Fruit fly (Drosophila melanogaster) whole organism, embryonic: Measurements from ENCODE around the gene vir-1.

Experiments used
- ATbp ChIP-seq: fragments of 200-800 bp; sonication (Bioruptor generic); optimal IDR thresholded peaks from 2 replicates; lab custom pipeline; 2017; ENCODE audit warnings: missing biosample characterization, mild to moderate bottlenecking, missing genetic modification characterization, missing genetic modification reagents
- Asciz ChIP-seq: fragments of 200-800 bp; sonication (Bioruptor generic); optimal IDR thresholded peaks from 2 replicates; lab custom pipeline; 2017; ENCODE audit warnings: missing biosample characterization, mild to moderate bottlenecking, missing genetic modification characterization, missing genetic modification reagents
- B-H2 ChIP-seq: fragments of 200-800 bp; sonication (Bioruptor generic); optimal IDR thresholded peaks from 2 replicates; lab custom pipeline; 2018; ENCODE audit warnings: missing biosample characterization, mild to moderate bottlenecking, missing genetic modification characterization
- CG11456 ChIP-seq: fragments of 200-800 bp; sonication (Bioruptor generic); IDR thresholded peaks from 3 replicates; pipeline ENCODE4 v1.3.6; 2022; ENCODE audit warnings: missing biosample characterization, missing genetic modification characterization
- CG13624 ChIP-seq: fragments of 200-800 bp; sonication (Bioruptor generic); optimal IDR thresholded peaks from 2 replicates; lab custom pipeline; 2016; ENCODE audit warnings: missing biosample characterization, missing genetic modification characterization
- CG14441 ChIP-seq: fragments of 200-800 bp; sonication (Bioruptor generic); IDR thresholded peaks from 2 replicates; pipeline ENCODE4 v1.3.6; 2022; ENCODE audit warnings: missing biosample characterization, missing genetic modification characterization
- CG14710 ChIP-seq: fragments of 200-800 bp; sonication (Bioruptor generic); optimal IDR thresholded peaks from 3 replicates; lab custom pipeline; 2019; ENCODE audit warnings: missing biosample characterization, mild to moderate bottlenecking, missing genetic modification characterization, moderate library complexity
- CG15601 ChIP-seq: fragments of 200-800 bp; sonication (Bioruptor generic); optimal IDR thresholded peaks from 3 replicates; lab custom pipeline; 2019; ENCODE audit warnings: missing biosample characterization, mild to moderate bottlenecking, missing genetic modification characterization, moderate library complexity
- CG1603 ChIP-seq: fragments of 200-800 bp; sonication (Bioruptor generic); optimal IDR thresholded peaks from 2 replicates; lab custom pipeline; 2019; ENCODE audit warnings: missing biosample characterization, mild to moderate bottlenecking, missing genetic modification characterization, moderate library complexity
- CG16779 ChIP-seq: fragments of 200-800 bp; sonication (Bioruptor generic); IDR thresholded peaks from 2 replicates; pipeline ENCODE4 v1.3.6; 2022; ENCODE audit warnings: missing biosample characterization, missing genetic modification characterization
- CG17186 ChIP-seq: fragments of 200-800 bp; sonication (Bioruptor generic); optimal IDR thresholded peaks from 3 replicates; lab custom pipeline; 2017; ENCODE audit warnings: missing biosample characterization, missing genetic modification reagents, missing genetic modification characterization
- CG17328 ChIP-seq: fragments of 200-800 bp; sonication (Bioruptor generic); IDR thresholded peaks from 2 replicates; pipeline ENCODE4 v1.3.6; 2022; ENCODE audit warnings: missing biosample characterization, missing genetic modification characterization
- CG2875 ChIP-seq: fragments of 200-800 bp; sonication (Bioruptor generic); optimal IDR thresholded peaks from 2 replicates; lab custom pipeline; 2017; ENCODE audit warnings: missing biosample characterization, mild to moderate bottlenecking, missing genetic modification characterization, missing genetic modification reagents
- CG31441 ChIP-seq: fragments of 200-800 bp; sonication (Bioruptor generic); IDR thresholded peaks from 2 replicates; pipeline ENCODE4 v1.3.6; 2022; ENCODE audit warnings: missing biosample characterization, missing genetic modification characterization
- CG32767 ChIP-seq: fragments of 200-800 bp; sonication (Bioruptor generic); IDR thresholded peaks from 2 replicates; pipeline ENCODE4 v1.3.6; 2022; ENCODE audit warnings: missing biosample characterization, missing genetic modification characterization
- CG3281 ChIP-seq: fragments of 200-800 bp; sonication (Bioruptor generic); optimal IDR thresholded peaks from 3 replicates; lab custom pipeline; 2017; ENCODE audit warnings: missing biosample characterization, mild to moderate bottlenecking, missing genetic modification characterization
- CG3838 ChIP-seq: fragments of 200-800 bp; sonication (Bioruptor generic); optimal IDR thresholded peaks from 3 replicates; lab custom pipeline; 2016; ENCODE audit warnings: missing biosample characterization, missing genetic modification characterization
- CG7987 ChIP-seq: fragments of 200-800 bp; sonication (Bioruptor generic); optimal IDR thresholded peaks from 2 replicates; lab custom pipeline; 2018; ENCODE audit warnings: missing biosample characterization, mild to moderate bottlenecking, missing genetic modification characterization, moderate library complexity
- CG8359 ChIP-seq: fragments of 200-800 bp; sonication (Bioruptor generic); optimal IDR thresholded peaks from 2 replicates; lab custom pipeline; 2017; ENCODE audit warnings: missing biosample characterization, mild to moderate bottlenecking, missing genetic modification characterization, borderline replicate concordance
- CG9437 ChIP-seq: fragments of 200-800 bp; sonication (Bioruptor generic); optimal IDR thresholded peaks from 2 replicates; lab custom pipeline; 2018; ENCODE audit warnings: missing biosample characterization, mild to moderate bottlenecking, missing genetic modification characterization
- CG9932 ChIP-seq: fragments of 200-800 bp; sonication (Bioruptor generic); IDR thresholded peaks from 2 replicates; pipeline ENCODE4 v1.3.6; 2022; ENCODE audit warnings: missing biosample characterization, missing genetic modification characterization
- CHES-1-like ChIP-seq: fragments of 200-800 bp; sonication (Bioruptor generic); optimal IDR thresholded peaks from 2 replicates; lab custom pipeline; 2016; ENCODE audit warnings: missing biosample characterization, missing genetic modification characterization
- Camta ChIP-seq: fragments of 200-800 bp; sonication (Bioruptor generic); optimal IDR thresholded peaks from 2 replicates; lab custom pipeline; 2016; ENCODE audit warnings: missing biosample characterization, missing genetic modification characterization
- CoRest ChIP-seq: fragments of 200-800 bp; sonication (Bioruptor generic); optimal IDR thresholded peaks from 3 replicates; lab custom pipeline; 2018; ENCODE audit warnings: missing biosample characterization, mild to moderate bottlenecking, missing genetic modification characterization, moderate library complexity
- Dfd ChIP-seq, 2 experiments: fragments of >200 bp; optimal IDR thresholded peaks; 2 replicates each; lab custom pipeline; 2017; ENCODE audit warnings: missing biosample characterization in 2 of 2, missing genetic modification characterization in 2 of 2
- Doc2 ChIP-seq: fragments of 200-800 bp; sonication (Bioruptor generic); IDR thresholded peaks from 2 replicates; pipeline ENCODE4 v1.3.6; 2022; ENCODE audit warnings: missing biosample characterization, missing genetic modification characterization
- HmgZ ChIP-seq: fragments of 200-800 bp; sonication (Bioruptor generic); optimal IDR thresholded peaks from 2 replicates; lab custom pipeline; 2018; ENCODE audit warnings: missing biosample characterization, mild to moderate bottlenecking, missing genetic modification characterization
- Lhr ChIP-seq: fragments of 200-800 bp; sonication (Bioruptor generic); optimal IDR thresholded peaks from 3 replicates; lab custom pipeline; 2017; ENCODE audit warnings: mild to moderate bottlenecking, missing biosample characterization, missing genetic modification reagents, missing genetic modification characterization
- MTF-1 ChIP-seq: fragments of 200-800 bp; sonication (Bioruptor generic); optimal IDR thresholded peaks from 2 replicates; lab custom pipeline; 2018; ENCODE audit warnings: missing biosample characterization, mild to moderate bottlenecking, missing genetic modification characterization, borderline replicate concordance
- Med ChIP-seq: fragments of 200-800 bp; sonication (Bioruptor generic); peaks from one replicate; lab custom pipeline; 2016; ENCODE audit warnings: missing biosample characterization, missing genetic modification characterization, mild to moderate bottlenecking, inconsistent platforms, moderate library complexity
- NfI ChIP-seq: fragments of 200-800 bp; sonication (Bioruptor generic); optimal IDR thresholded peaks from 3 replicates; lab custom pipeline; 2018; ENCODE audit warnings: missing biosample characterization, mild to moderate bottlenecking, missing genetic modification characterization, moderate library complexity
- cg ChIP-seq: fragments of 200-800 bp; sonication (Bioruptor generic); optimal IDR thresholded peaks from 3 replicates; lab custom pipeline; 2019; ENCODE audit warnings: missing biosample characterization, mild to moderate bottlenecking, missing genetic modification characterization, moderate library complexity
- da ChIP-seq: fragments of 200-800 bp; sonication (Bioruptor generic); optimal IDR thresholded peaks from 2 replicates; lab custom pipeline; 2016; ENCODE audit warnings: missing biosample characterization, missing genetic modification characterization
- fd96Cb ChIP-seq: fragments of 200-800 bp; sonication (Bioruptor generic); optimal IDR thresholded peaks from 2 replicates; lab custom pipeline; 2018; ENCODE audit warnings: missing biosample characterization, mild to moderate bottlenecking, missing genetic modification characterization, moderate library complexity
- grn ChIP-seq: fragments of 200-800 bp; sonication (Bioruptor generic); optimal IDR thresholded peaks from 3 replicates; lab custom pipeline; 2017; ENCODE audit warnings: missing biosample characterization, missing genetic modification characterization
- ind ChIP-seq: fragments of 200-800 bp; sonication (Bioruptor generic); optimal IDR thresholded peaks from 3 replicates; lab custom pipeline; 2016; ENCODE audit warnings: missing biosample characterization, missing genetic modification characterization
- jigr1 ChIP-seq: fragments of 200-800 bp; sonication (Bioruptor generic); IDR thresholded peaks from 3 replicates; pipeline ENCODE4 v1.3.6; 2022; ENCODE audit warnings: missing biosample characterization, missing genetic modification characterization
- lilli ChIP-seq: fragments of 200-800 bp; sonication (Bioruptor generic); optimal IDR thresholded peaks from 3 replicates; lab custom pipeline; 2016; ENCODE audit warnings: missing biosample characterization, missing genetic modification characterization
- luna ChIP-seq: fragments of 200-800 bp; sonication (Bioruptor generic); optimal IDR thresholded peaks from 2 replicates; lab custom pipeline; 2016; ENCODE audit warnings: missing biosample characterization, missing genetic modification characterization
- mirr ChIP-seq: fragments of 200-800 bp; sonication (Bioruptor generic); optimal IDR thresholded peaks from 3 replicates; lab custom pipeline; 2018; ENCODE audit warnings: missing biosample characterization, mild to moderate bottlenecking, missing genetic modification characterization
- pros ChIP-seq: fragments of 200-800 bp; sonication (Bioruptor generic); optimal IDR thresholded peaks from 3 replicates; lab custom pipeline; 2019; ENCODE audit warnings: missing biosample characterization, mild to moderate bottlenecking, missing genetic modification characterization, moderate library complexity
- pzg ChIP-seq: fragments of 200-800 bp; sonication (Bioruptor generic); optimal IDR thresholded peaks from 3 replicates; lab custom pipeline; 2018; ENCODE audit warnings: missing biosample characterization, mild to moderate bottlenecking, missing genetic modification characterization, moderate library complexity
- scrt ChIP-seq: fragments of 200-800 bp; sonication (Bioruptor generic); optimal IDR thresholded peaks from 2 replicates; lab custom pipeline; 2018; ENCODE audit warnings: missing biosample characterization, mild to moderate bottlenecking, missing genetic modification characterization, moderate library complexity
- seq ChIP-seq: fragments of 200-800 bp; sonication (Bioruptor generic); IDR thresholded peaks from 2 replicates; pipeline ENCODE4 v1.3.6; 2022; ENCODE audit warnings: missing biosample characterization, missing genetic modification characterization
- slou ChIP-seq: fragments of 200-800 bp; sonication (Bioruptor generic); optimal IDR thresholded peaks from 3 replicates; lab custom pipeline; 2016; ENCODE audit warnings: missing biosample characterization, missing genetic modification characterization
- tgo ChIP-seq: fragments of 200-800 bp; sonication (Bioruptor generic); IDR thresholded peaks from 3 replicates; pipeline ENCODE4 v1.3.6; 2022; ENCODE audit warnings: missing biosample characterization, missing genetic modification characterization
- tio ChIP-seq: fragments of 200-800 bp; sonication (Bioruptor generic); optimal IDR thresholded peaks from 2 replicates; lab custom pipeline; 2017; ENCODE audit warnings: missing biosample characterization, missing genetic modification characterization, inconsistent platforms
- tll ChIP-seq, 2 experiments: fragments of 200-800 bp in 1 of 2; fragments of >200 bp in 1 of 2; sonication (Bioruptor generic) in 1 of 2; optimal IDR thresholded peaks; 2 replicates each; lab custom pipeline; 2017 to 2019; ENCODE audit warnings: missing biosample characterization in 2 of 2, missing genetic modification characterization in 2 of 2, mild to moderate bottlenecking in 1 of 2, moderate library complexity in 1 of 2
- twi ChIP-seq: fragments of 200-800 bp; optimal IDR thresholded peaks from 2 replicates; lab custom pipeline; 2019; ENCODE audit warnings: missing biosample characterization, mild to moderate bottlenecking, missing genetic modification characterization, moderate library complexity
- vfl ChIP-seq: fragments of 200-800 bp; sonication (Bioruptor generic); optimal IDR thresholded peaks from 2 replicates; lab custom pipeline; 2016; ENCODE audit warnings: missing biosample characterization, missing genetic modification characterization
- zfh1 ChIP-seq: fragments of 200-800 bp; sonication (Bioruptor generic); IDR thresholded peaks from 3 replicates; pipeline ENCODE4 v1.3.6; 2022; ENCODE audit warnings: missing biosample characterization, missing genetic modification characterization

Gene vir-1

dm6 chr2L:12469235-12469634 is 46.0 kb upstream of the vir-1 start (continued):
- TF ChIP-seq B-H2 (GFP tag; lab: Kevin White, UChicago) (no peak), zfh1 (GFP tag; lab: Robert Waterston, UW) (no peak), slou (GFP tag; lab: Kevin White, UChicago) (no peak), CG3281 (no peak), CG3838 (GFP tag; lab: Kevin White, UChicago) (no peak), CG11456 (GFP tag; lab: Robert Waterston, UW) (no peak), Doc2 (GFP tag; lab: Robert Waterston, UW) (no peak), pzg (GFP tag; lab: Kevin White, UChicago) (no peak), scrt (GFP tag; lab: Kevin White, UChicago) (no peak), CG15601 (no peak), tgo (GFP tag; lab: Robert Waterston, UW) (no peak), CG14710 (tag; lab: Kevin White, UChicago) (no peak), pros (no peak), grn (GFP tag; lab: Kevin White, UChicago) (peak; percentile 56), Asciz (GFP tag; lab: Kevin White, UChicago) (no peak), Med (GFP tag; lab: Kevin White, UChicago) (peak; percentile 8), Dfd (GFP tag; optimal IDR thresholded peaks at IDR 0.05; lab: Kevin White, UChicago) (no peak), CG32767 (GFP tag; lab: Robert Waterston, UW) (0 out of 2 replicates have a peak, but pooled peaks have one; percentile 11), CG7987 (GFP tag; lab: Kevin White, UChicago) (peak; percentile 40), tio (GFP tag; lab: Kevin White, UChicago) (no peak), CG2875 (GFP tag; lab: Kevin White, UChicago) (no peak), CG31441 (GFP tag; lab: Robert Waterston, UW) (no peak), cg (GFP tag; lab: Kevin White, UChicago) (no peak), CG9932 (GFP tag; lab: Robert Waterston, UW) (0 out of 2 replicates have a peak, but pooled peaks have one; percentile 1), tll (GFP tag; optimal IDR thresholded peaks at IDR 0.05; lab: Kevin White, UChicago) (no peak), CG16779 (GFP tag; lab: Robert Waterston, UW) (no peak), ind (GFP tag; lab: Kevin White, UChicago) (no peak), CG8359 (GFP tag; lab: Kevin White, UChicago) (no peak), MTF-1 (GFP tag; lab: Kevin White, UChicago) (no peak), CG17186 (GFP tag; lab: Kevin White, UChicago) (no peak), Camta (no peak), CG14441 (GFP tag; lab: Robert Waterston, UW) (no peak), ATbp (GFP tag; lab: Kevin White, UChicago) (no peak), da (GFP tag; lab: Kevin White, UChicago) (no peak), vfl (no peak), CG9437 (GFP tag; lab: Kevin White, UChicago) (no peak), HmgZ (tag; lab: Kevin White, UChicago) (no peak), CG1603 (no peak), CG17328 (GFP tag; lab: Robert Waterston, UW) (no peak), jigr1 (GFP tag; lab: Robert Waterston, UW) (no peak), seq (GFP tag; lab: Robert Waterston, UW) (0 out of 2 replicates have a peak, but pooled peaks have one; percentile 30), lilli (no peak), CoRest (tag; lab: Kevin White, UChicago) (no peak), Lhr (no peak), luna (GFP tag; lab: Kevin White, UChicago) (no peak), twi (tag; lab: Kevin White, UChicago) (no peak), fd96Cb (tag; lab: Kevin White, UChicago) (no peak), CG13624 (GFP tag; lab: Kevin White, UChicago) (no peak), CHES-1-like (GFP tag; lab: Kevin White, UChicago) (no peak), NfI (GFP tag; lab: Kevin White, UChicago) (no peak), mirr (GFP tag; lab: Kevin White, UChicago) (peak; percentile 4)
